Fruit fly (Drosophila melanogaster): ENCODE data around the gene CG12104.

The CG12104 gene

DNA sequence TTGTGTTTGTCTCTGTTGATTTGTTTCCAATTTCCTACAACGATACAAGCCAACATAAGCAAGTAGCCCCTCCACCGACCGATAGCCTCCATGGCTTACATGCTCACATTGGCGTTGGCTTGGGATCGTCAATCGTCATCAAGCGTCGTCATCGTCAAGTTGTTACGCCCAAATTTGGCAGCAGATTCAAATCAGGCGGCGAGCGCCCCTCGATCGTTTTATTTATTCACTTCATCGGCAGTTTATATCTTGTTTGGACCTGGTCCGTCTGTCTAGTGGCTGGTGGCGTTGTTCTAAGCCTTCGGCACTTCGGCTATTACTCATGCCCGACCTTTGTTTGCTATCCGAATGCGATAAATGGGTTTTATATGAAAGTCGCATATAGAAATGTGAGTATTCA is 12.3 kb downstream of the CG12104 start:
- no peak for TF ChIP-seq sv (GFP tag; optimal IDR thresholded peaks at IDR 0.05)
- no peak for TF ChIP-seq ey (GFP tag; optimal IDR thresholded peaks at IDR 0.05)
- TF ChIP-seq usp (GFP tag; optimal IDR thresholded peaks at IDR 0.05), result no peak
- TF ChIP-seq CG32264 (GFP tag; optimal IDR thresholded peaks at IDR 0.05), result no peak
- TF ChIP-seq OdsH (GFP tag; optimal IDR thresholded peaks at IDR 0.05), result no peak

DNA sequence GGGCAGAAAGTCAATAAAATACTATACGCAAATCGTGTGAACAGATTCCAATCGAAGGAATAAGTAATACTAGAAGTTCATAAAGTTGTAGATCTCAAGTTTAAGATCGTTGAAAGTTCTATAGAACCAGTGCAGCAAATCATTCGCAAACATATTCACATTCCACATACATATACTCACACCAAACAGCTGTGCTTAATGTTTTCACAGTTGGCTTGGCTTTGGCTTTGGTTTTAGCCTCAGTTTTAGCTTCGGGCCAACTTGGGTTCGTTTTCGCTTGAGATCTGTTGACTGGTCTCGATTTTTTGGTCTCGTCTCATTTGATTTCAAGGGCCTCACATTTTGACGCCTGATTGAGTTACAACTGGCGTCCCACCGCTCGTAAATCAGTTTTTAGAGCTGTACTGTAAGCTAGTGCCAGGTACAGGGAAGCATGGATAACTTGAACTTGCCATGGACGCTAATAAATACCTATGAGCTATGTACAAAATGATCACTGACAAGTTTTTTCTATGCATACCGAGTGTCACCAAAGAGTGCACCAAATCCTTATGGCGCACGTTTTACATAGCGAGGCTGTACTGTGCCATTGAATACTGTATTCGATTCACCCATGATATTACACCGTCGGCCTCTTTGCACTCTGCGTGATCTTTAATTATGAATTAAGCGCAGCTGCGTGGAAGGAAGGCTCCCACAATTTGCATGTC is 15.2 kb downstream of the CG12104 start:
- TF ChIP-seq fru (GFP tag; optimal IDR thresholded peaks at IDR 0.05), result peak; percentile 67
- no peak for TF ChIP-seq jim (GFP tag; optimal IDR thresholded peaks at IDR 0.05)
- no peak for TF ChIP-seq brk (GFP tag; optimal IDR thresholded peaks at IDR 0.05)
- TF ChIP-seq usp (GFP tag; optimal IDR thresholded peaks at IDR 0.05), result no peak
- peak; percentile 60 for TF ChIP-seq Sp1 (GFP tag; optimal IDR thresholded peaks at IDR 0.05)
- TF ChIP-seq Mio (GFP tag; optimal IDR thresholded peaks at IDR 0.05), result no peak
- TF ChIP-seq Hnf4 (GFP tag; optimal IDR thresholded peaks at IDR 0.05), result peak; percentile 59
- no peak for TF ChIP-seq Jra (GFP tag; optimal IDR thresholded peaks at IDR 0.05)
- TF ChIP-seq Hr78 (GFP tag; optimal IDR thresholded peaks at IDR 0.05), result no peak
- TF ChIP-seq Dfd (GFP tag; optimal IDR thresholded peaks at IDR 0.05), result no peak
- TF ChIP-seq woc (GFP tag; optimal IDR thresholded peaks at IDR 0.05), result peak; percentile 14
- TF ChIP-seq GATAd (GFP tag; optimal IDR thresholded peaks at IDR 0.05), result no peak
- peak; percentile 43 for TF ChIP-seq psq (GFP tag; optimal IDR thresholded peaks at IDR 0.05)
- no peak for TF ChIP-seq CG32264 (GFP tag; optimal IDR thresholded peaks at IDR 0.05)
- TF ChIP-seq ey (GFP tag; optimal IDR thresholded peaks at IDR 0.05), result peak; percentile 70
- TF ChIP-seq Rel (GFP tag; optimal IDR thresholded peaks at IDR 0.05), result no peak
- TF ChIP-seq Rel (tag; optimal IDR thresholded peaks at IDR 0.05), result no peak
- TF ChIP-seq dsf (GFP tag; optimal IDR thresholded peaks at IDR 0.05; ENCODE audit: borderline replicate concordance), result no peak
- TF ChIP-seq dmrt93B (GFP tag; optimal IDR thresholded peaks at IDR 0.05), result peak; percentile 46
- no peak for TF ChIP-seq CrebA (GFP tag; optimal IDR thresholded peaks at IDR 0.05; ENCODE audit: borderline replicate concordance)
- TF ChIP-seq dl (GFP tag; optimal IDR thresholded peaks at IDR 0.05; ENCODE audit: insufficient read depth in 1 of 2, partially characterized antibody in 2 of 2), result no peak
- peak; percentile 69 for TF ChIP-seq HLH106 (tag; optimal IDR thresholded peaks at IDR 0.05)
- peak; percentile 66 for TF ChIP-seq br (GFP tag; optimal IDR thresholded peaks at IDR 0.05)
- TF ChIP-seq N (GFP tag; optimal IDR thresholded peaks at IDR 0.05), result no peak
- no peak for TF ChIP-seq Abd-B (GFP tag; optimal IDR thresholded peaks at IDR 0.05)
- peak; percentile 75 for TF ChIP-seq h (GFP tag; optimal IDR thresholded peaks at IDR 0.05)
- TF ChIP-seq foxo (GFP tag; optimal IDR thresholded peaks at IDR 0.05), result peak in 1 of 2 experiments; percentile 80
- no peak for TF ChIP-seq lola (GFP tag; optimal IDR thresholded peaks at IDR 0.05)
- TF ChIP-seq Hr83 (GFP tag; optimal IDR thresholded peaks at IDR 0.05; ENCODE audit: poor library complexity, severe bottlenecking), result no peak
- peak; percentile 65 for TF ChIP-seq OdsH (GFP tag; optimal IDR thresholded peaks at IDR 0.05)
- TF ChIP-seq rgr (GFP tag; optimal IDR thresholded peaks at IDR 0.05), result peak; percentile 69
- TF ChIP-seq CG9705 (GFP tag; optimal IDR thresholded peaks at IDR 0.05), result peak; percentile 45
- TF ChIP-seq sage (GFP tag; optimal IDR thresholded peaks at IDR 0.05), result no peak
- peak; percentile 74 for TF ChIP-seq sv (GFP tag; optimal IDR thresholded peaks at IDR 0.05)
- no peak for TF ChIP-seq Vsx2 (GFP tag; optimal IDR thresholded peaks at IDR 0.05; ENCODE audit: partially characterized antibody)
- no peak for TF ChIP-seq pan (optimal IDR thresholded peaks at IDR 0.05)
- TF ChIP-seq Dif (GFP tag; optimal IDR thresholded peaks at IDR 0.05; ENCODE audit: partially characterized antibody), result no peak
- TF ChIP-seq Myc (optimal IDR thresholded peaks at IDR 0.05), result no peak
- TF ChIP-seq tai (GFP tag; optimal IDR thresholded peaks at IDR 0.05), result no peak

Measured in whole organism, wandering third instar larva.